Worm (Caenorhabditis elegans) whole organism, early embryonic: Measurements from ENCODE around the gene pros-1.

Experiments
- B0310.2 ChIP-seq: sonication (generic microtip); optimal IDR thresholded peaks from 2 replicates; lab custom pipeline; 2016; ENCODE audit warnings: mild to moderate bottlenecking, missing genetic modification characterization, missing compliant biosample characterization
- F13C5.2 ChIP-seq: sonication (generic microtip); optimal IDR thresholded peaks from 2 replicates; lab custom pipeline; 2017; ENCODE audit warnings: mild to moderate bottlenecking, missing genetic modification characterization, inconsistent platforms, missing compliant biosample characterization
- ama-1 ChIP-seq: fragments of 150-350 bp; optimal IDR thresholded peaks from 2 replicates; lab custom pipeline; 2014
- ceh-36 ChIP-seq: sonication (generic microtip); optimal IDR thresholded peaks from 2 replicates; lab custom pipeline; 2016; ENCODE audit warnings: missing genetic modification characterization, inconsistent platforms, missing compliant biosample characterization
- flt-1 ChIP-seq: fragments of 200-800 bp; sonication (Bioruptor generic); IDR thresholded peaks from 2 replicates; pipeline ENCODE4 v1.3.6; 2022; ENCODE audit warnings: missing genetic modification characterization, missing compliant biosample characterization
- hmbx-1 ChIP-seq: sonication (generic microtip); optimal IDR thresholded peaks from 2 replicates; lab custom pipeline; 2016; ENCODE audit warnings: mild to moderate bottlenecking, missing genetic modification characterization, missing compliant biosample characterization
- hnd-1 ChIP-seq: sonication (generic microtip); optimal IDR thresholded peaks from 2 replicates; lab custom pipeline; 2016; ENCODE audit warnings: missing genetic modification characterization, missing compliant biosample characterization
- pes-1 ChIP-seq: fragments of 200-800 bp; sonication (Bioruptor generic); IDR thresholded peaks from 2 replicates; pipeline ENCODE4 v1.3.6; 2022; ENCODE audit warnings: missing genetic modification reagents, missing genetic modification characterization, missing compliant biosample characterization
- sea-1 ChIP-seq: fragments of 200-800 bp; sonication (Bioruptor generic); conservative IDR thresholded peaks from 2 replicates; pipeline ENCODE4 v1.3.6; 2022; ENCODE audit warnings: missing genetic modification characterization, missing compliant biosample characterization

DNA sequence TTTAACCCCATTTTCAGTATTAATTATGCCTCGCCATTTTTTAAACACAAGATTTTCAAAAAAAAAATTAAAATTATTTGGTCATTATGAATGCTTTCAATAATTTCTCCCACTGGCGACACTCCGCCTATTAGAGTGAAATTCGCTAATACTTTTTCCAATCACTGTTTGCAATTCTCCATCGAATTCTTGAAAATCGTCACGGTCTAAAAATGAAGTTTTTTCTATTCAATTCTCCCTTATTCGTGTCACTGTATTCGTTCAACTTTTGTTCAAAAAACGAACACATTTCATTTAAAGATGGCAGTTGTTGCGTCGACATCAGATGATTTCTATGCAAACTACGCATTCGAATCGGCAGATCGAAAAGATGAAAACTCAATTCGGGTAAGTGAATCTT, 41.4 kb downstream of the pros-1 start, which contains the start of gene C14B9.3:
- TF ChIP-seq sea-1 (no peak), pes-1 (no peak), flt-1 (GFP tag; lab: Robert Waterston, UW) (no peak), ama-1 (lab: Kevin White, UChicago) (no peak), B0310.2 (no peak), ceh-36 (tag; lab: Kevin White, UChicago) (no peak), F13C5.2 (tag; lab: Kevin White, UChicago) (no peak), hnd-1 (tag; lab: Kevin White, UChicago) (no peak), hmbx-1 (tag; lab: Kevin White, UChicago) (no peak)
